In the genomic region with DNA sequence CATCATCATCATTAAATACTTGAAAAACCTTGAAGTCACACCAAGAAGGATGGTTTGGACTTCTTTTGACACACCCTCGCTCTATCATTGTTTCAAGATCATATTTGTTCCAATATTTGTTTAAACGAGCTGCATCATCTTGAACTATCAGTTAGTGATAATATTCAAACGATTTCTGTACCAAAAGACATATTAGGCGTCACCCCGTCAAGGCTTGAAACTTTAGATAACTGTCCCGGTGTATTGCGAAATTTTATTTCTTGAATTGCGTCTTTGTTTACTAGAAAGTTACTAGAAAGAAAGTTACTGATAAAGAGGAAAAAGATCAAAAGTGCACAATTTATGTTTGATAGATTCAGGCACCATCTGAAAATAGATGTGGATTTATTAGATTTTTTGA, we compare ENCODE assay signal across 6 worm cellular contexts.
A peak's percentile ranks its signal among the peaks of the same experiment; 100 is the strongest.
TF ChIP-seq lines count a peak whose summit lies in the region.

No protein-coding gene starts in this region.

TF ChIP-seq in whole organism, L1 larva, 84 proteins besides CTCF, POLR2A, EP300 and RAD21:
- TF ChIP-seq lsy-2 (tag; optimal IDR thresholded peaks at IDR 0.05; lab: Kevin White, UChicago) (no peak), nhr-71 (tag; optimal IDR thresholded peaks at IDR 0.05; lab: Kevin White, UChicago) (no peak), fkh-10 (GFP tag; optimal IDR thresholded peaks at IDR 0.05; lab: Kevin White, UChicago) (no peak), sox-4 (tag; optimal IDR thresholded peaks at IDR 0.05; lab: Kevin White, UChicago) (no peak), fkh-8 (tag; optimal IDR thresholded peaks at IDR 0.05; lab: Kevin White, UChicago) (no peak), elt-2 (tag; optimal IDR thresholded peaks at IDR 0.05; lab: Kevin White, UChicago) (peak; percentile 69), pax-3 (tag; optimal IDR thresholded peaks at IDR 0.05; lab: Kevin White, UChicago) (no peak)

TF ChIP-seq in whole organism, L2 larva, 48 proteins besides CTCF, POLR2A, EP300 and RAD21:
- TF ChIP-seq fos-1 (tag; optimal IDR thresholded peaks at IDR 0.05; lab: Kevin White, UChicago) (peak; percentile 89), sma-9 (GFP tag; optimal IDR thresholded peaks at IDR 0.05; lab: Kevin White, UChicago) (peak; percentile 40), sma-9 (tag; optimal IDR thresholded peaks at IDR 0.05; lab: Kevin White, UChicago) (no peak), lin-13 (GFP tag; optimal IDR thresholded peaks at IDR 0.05; lab: Kevin White, UChicago) (no peak), unc-39 (tag; optimal IDR thresholded peaks at IDR 0.05; lab: Kevin White, UChicago) (no peak), nhr-25 (tag; optimal IDR thresholded peaks at IDR 0.05; lab: Kevin White, UChicago) (no peak), sma-3 (GFP tag; optimal IDR thresholded peaks at IDR 0.05; lab: Kevin White, UChicago) (no peak), lin-39 (tag; optimal IDR thresholded peaks at IDR 0.05; lab: Kevin White, UChicago) (no peak)

TF ChIP-seq in whole organism, L3 larva, 47 proteins besides CTCF, POLR2A, EP300 and RAD21:
- TF ChIP-seq skn-1 (tag; optimal IDR thresholded peaks at IDR 0.05; lab: Kevin White, UChicago) (peak; percentile 1), mdl-1 (tag; optimal IDR thresholded peaks at IDR 0.05; lab: Kevin White, UChicago) (no peak), pqm-1 (tag; optimal IDR thresholded peaks at IDR 0.05; lab: Kevin White, UChicago) (peak; percentile 78), elt-2 (tag; optimal IDR thresholded peaks at IDR 0.05; lab: Kevin White, UChicago) (peak; percentile 87), pha-4 (tag; optimal IDR thresholded peaks at IDR 0.05; lab: Kevin White, UChicago) (peak; percentile 73)

TF ChIP-seq in whole organism, L4 larva, 104 proteins besides CTCF, POLR2A, EP300 and RAD21 (continues in another document):
- no peak for TF ChIP-seq nhr-111 (GFP tag; optimal IDR thresholded peaks at IDR 0.05; lab: Kevin White, UChicago)
- no peak for TF ChIP-seq D1046.2 (GFP tag; IDR thresholded peaks at IDR 0.05; lab: Robert Waterston, UW)
- no peak for TF ChIP-seq nhr-6 (tag; optimal IDR thresholded peaks at IDR 0.05; lab: Kevin White, UChicago)
- TF ChIP-seq madf-5 (GFP tag; IDR thresholded peaks at IDR 0.05; lab: Robert Waterston, UW): no peak
- no peak for TF ChIP-seq snpc-4 (tag; optimal IDR thresholded peaks at IDR 0.05; lab: Kevin White, UChicago)
- TF ChIP-seq lir-3 (tag; optimal IDR thresholded peaks at IDR 0.05; lab: Kevin White, UChicago): no peak
- TF ChIP-seq T26A8.4 (GFP tag; IDR thresholded peaks at IDR 0.05; lab: Robert Waterston, UW): no peak
- 0 out of 2 replicates have a peak, but pooled peaks have one; percentile 38 for TF ChIP-seq lin-1 (GFP tag; IDR thresholded peaks at IDR 0.05; lab: Robert Waterston, UW)
- no peak for TF ChIP-seq sdz-12 (GFP tag; optimal IDR thresholded peaks at IDR 0.05; lab: Kevin White, UChicago)
- TF ChIP-seq hlh-11 (tag; optimal IDR thresholded peaks at IDR 0.05; lab: Kevin White, UChicago): peak; percentile 69
- TF ChIP-seq daf-12 (tag; optimal IDR thresholded peaks at IDR 0.05; lab: Kevin White, UChicago): no peak
- TF ChIP-seq unc-39 (tag; optimal IDR thresholded peaks at IDR 0.05; lab: Kevin White, UChicago): no peak
- no peak for TF ChIP-seq ZK337.2 (GFP tag; IDR thresholded peaks at IDR 0.05; lab: Robert Waterston, UW)
- TF ChIP-seq attf-4 (tag; optimal IDR thresholded peaks at IDR 0.05; lab: Kevin White, UChicago): no peak
- TF ChIP-seq nhr-76 (tag; optimal IDR thresholded peaks at IDR 0.05; lab: Kevin White, UChicago): no peak
- TF ChIP-seq aly-2 (tag; optimal IDR thresholded peaks at IDR 0.05; lab: Kevin White, UChicago): no peak
- TF ChIP-seq ztf-7 (tag; optimal IDR thresholded peaks at IDR 0.05; lab: Kevin White, UChicago): peak; percentile 2
- no peak for TF ChIP-seq ctbp-1 (GFP tag; IDR thresholded peaks at IDR 0.05; lab: Robert Waterston, UW)
- TF ChIP-seq dmd-6 (GFP tag; IDR thresholded peaks at IDR 0.05; lab: Robert Waterston, UW): peak; percentile 65
- no peak for TF ChIP-seq mes-2 (tag; optimal IDR thresholded peaks at IDR 0.05; lab: Kevin White, UChicago; ENCODE audit: poor library complexity, severe bottlenecking)
- peak; percentile 38 for TF ChIP-seq aha-1 (tag; lab: Kevin White, UChicago)
- no peak for TF ChIP-seq fos-1 (tag; optimal IDR thresholded peaks at IDR 0.05; lab: Kevin White, UChicago)
- TF ChIP-seq cey-2 (tag; optimal IDR thresholded peaks at IDR 0.05; lab: Kevin White, UChicago; ENCODE audit: borderline replicate concordance, insufficient read depth): no peak
- TF ChIP-seq hif-1 (tag; optimal IDR thresholded peaks at IDR 0.05; lab: Kevin White, UChicago): no peak

TF ChIP-seq in whole organism, late embryonic, 69 proteins besides CTCF, POLR2A, EP300 and RAD21:
- TF ChIP-seq elt-2 (tag; optimal IDR thresholded peaks at IDR 0.05; lab: Kevin White, UChicago) (peak; percentile 31), ceh-30 (tag; optimal IDR thresholded peaks at IDR 0.05; lab: Kevin White, UChicago) (no peak)
TF ChIP-seq in whole organism, late embryonic: peak in this region for 1.

TF ChIP-seq in whole organism, young adult, 124 proteins besides CTCF, POLR2A, EP300 and RAD21:
- peak; percentile 93 for TF ChIP-seq cebp-1 (GFP tag; IDR thresholded peaks at IDR 0.05; lab: Robert Waterston, UW)
- peak; percentile 95 for TF ChIP-seq cebp-1 (tag; optimal IDR thresholded peaks at IDR 0.05; lab: Kevin White, UChicago)
- 0 out of 2 replicates have a peak, but pooled peaks have one; percentile 26 for TF ChIP-seq nfyb-1 (GFP tag; IDR thresholded peaks at IDR 0.05; lab: Robert Waterston, UW)
- TF ChIP-seq repo-1 (tag; optimal IDR thresholded peaks at IDR 0.05; lab: Kevin White, UChicago): no peak
- peak; percentile 29 for TF ChIP-seq pha-4 (tag; optimal IDR thresholded peaks at IDR 0.05; lab: Kevin White, UChicago)
- no peak for TF ChIP-seq ztf-25 (GFP tag; IDR thresholded peaks at IDR 0.05; lab: Robert Waterston, UW)
- TF ChIP-seq egl-18 (GFP tag; IDR thresholded peaks at IDR 0.05; lab: Robert Waterston, UW): no peak
- no peak for TF ChIP-seq rpc-1 (optimal IDR thresholded peaks at IDR 0.05; lab: Kevin White, UChicago)
- no peak for TF ChIP-seq rpc-1 (tag; optimal IDR thresholded peaks at IDR 0.05; lab: Kevin White, UChicago)
- TF ChIP-seq madf-3 (GFP tag; IDR thresholded peaks at IDR 0.05; lab: Robert Waterston, UW): no peak
- TF ChIP-seq hmg-1.2 (GFP tag; IDR thresholded peaks at IDR 0.05; lab: Robert Waterston, UW): no peak
- no peak for TF ChIP-seq let-526 (GFP tag; IDR thresholded peaks at IDR 0.05; lab: Robert Waterston, UW)
- no peak for TF ChIP-seq hrde-1 (tag; optimal IDR thresholded peaks at IDR 0.05; lab: Kevin White, UChicago; ENCODE audit: borderline replicate concordance)
- no peak for TF ChIP-seq hsf-1 (GFP tag; IDR thresholded peaks at IDR 0.05; lab: Robert Waterston, UW)
- TF ChIP-seq attf-5 (GFP tag; optimal IDR thresholded peaks at IDR 0.05; lab: Kevin White, UChicago): no peak
- TF ChIP-seq dox-1 (GFP tag; IDR thresholded peaks at IDR 0.05; lab: Robert Waterston, UW): no peak
- TF ChIP-seq F23B12.7 (tag; optimal IDR thresholded peaks at IDR 0.05; lab: Kevin White, UChicago; ENCODE audit: insufficient read depth): no peak
- peak; percentile 52 for TF ChIP-seq unc-62 (GFP tag; optimal IDR thresholded peaks at IDR 0.05; lab: Kevin White, UChicago)
- no peak for TF ChIP-seq pbrm-1 (GFP tag; IDR thresholded peaks at IDR 0.05; lab: Robert Waterston, UW)
- no peak for TF ChIP-seq nhr-27 (tag; optimal IDR thresholded peaks at IDR 0.05; lab: Kevin White, UChicago)
- TF ChIP-seq rec-8 (tag; optimal IDR thresholded peaks at IDR 0.05; lab: Kevin White, UChicago): no peak
- TF ChIP-seq nfya-1 (tag; optimal IDR thresholded peaks at IDR 0.05; lab: Kevin White, UChicago; ENCODE audit: borderline replicate concordance, insufficient read depth): no peak
- TF ChIP-seq fkh-3 (tag; optimal IDR thresholded peaks at IDR 0.05; lab: Kevin White, UChicago): no peak
- TF ChIP-seq nhr-179 (tag; optimal IDR thresholded peaks at IDR 0.05; lab: Kevin White, UChicago): no peak
- no peak for TF ChIP-seq D2030.7 (GFP tag; IDR thresholded peaks at IDR 0.05; lab: Robert Waterston, UW)
- no peak for TF ChIP-seq lsy-27 (tag; optimal IDR thresholded peaks at IDR 0.05; lab: Kevin White, UChicago; ENCODE audit: borderline replicate concordance, insufficient read depth)
- TF ChIP-seq nhr-80 (tag; optimal IDR thresholded peaks at IDR 0.05; lab: Kevin White, UChicago): peak; percentile 79
- TF ChIP-seq F39B2.1 (GFP tag; IDR thresholded peaks at IDR 0.05; lab: Robert Waterston, UW): no peak
